Fruit fly (Drosophila melanogaster): ENCODE results near the gene Rhp.

Rhp gene

dm6 chrX:15803764-15804563 is 15.3 kb downstream of the Rhp start, which contains the start of the genes PGRP-LE and sd:
Gene PGRP-LE, minus strand, starts transcription at chrX:15803880.
Gene sd, plus strand, starts transcription at chrX:15804370.
- TF ChIP-seq psq (optimal IDR thresholded peaks at IDR 0.05) (no peak), usp (GFP tag; optimal IDR thresholded peaks at IDR 0.05) (no peak), pan (optimal IDR thresholded peaks at IDR 0.05) (no peak), EcR (GFP tag; optimal IDR thresholded peaks at IDR 0.05) (no peak), Dll (optimal IDR thresholded peaks at IDR 0.05) (no peak), CG8478 (optimal IDR thresholded peaks at IDR 0.05) (no peak)

- TF ChIP-seq EcR (GFP tag; optimal IDR thresholded peaks at IDR 0.05) (no peak), psq (optimal IDR thresholded peaks at IDR 0.05) (no peak)
These were observed 16.1 kb downstream of the Rhp start for dm6 chrX:15804790-15805189.

dm6 chrX:15805523-15805922 is 16.8 kb downstream of the Rhp start:
- no peak for TF ChIP-seq usp (GFP tag; optimal IDR thresholded peaks at IDR 0.05)
- TF ChIP-seq psq (optimal IDR thresholded peaks at IDR 0.05): no peak
- no peak for TF ChIP-seq EcR (GFP tag; optimal IDR thresholded peaks at IDR 0.05)
- TF ChIP-seq CG8478 (optimal IDR thresholded peaks at IDR 0.05): no peak
- no peak for TF ChIP-seq pan (optimal IDR thresholded peaks at IDR 0.05)
- TF ChIP-seq Dll (optimal IDR thresholded peaks at IDR 0.05): no peak

- no peak for TF ChIP-seq EcR (GFP tag; optimal IDR thresholded peaks at IDR 0.05)
- no peak for TF ChIP-seq psq (optimal IDR thresholded peaks at IDR 0.05)
- no peak for TF ChIP-seq CG8478 (optimal IDR thresholded peaks at IDR 0.05)
- no peak for TF ChIP-seq Dll (optimal IDR thresholded peaks at IDR 0.05)
- no peak for TF ChIP-seq pan (optimal IDR thresholded peaks at IDR 0.05)
- no peak for TF ChIP-seq usp (GFP tag; optimal IDR thresholded peaks at IDR 0.05)
These were observed 19.2 kb downstream of the Rhp start for dm6 chrX:15807915-15808314.

dm6 chrX:15809255-15809654 is 20.6 kb downstream of the Rhp start, which contains the start of gene CG8509:
Gene CG8509, plus strand, starts transcription at chrX:15809555.
- no peak for TF ChIP-seq usp (GFP tag; optimal IDR thresholded peaks at IDR 0.05)
- TF ChIP-seq pan (optimal IDR thresholded peaks at IDR 0.05): no peak
- no peak for TF ChIP-seq CG8478 (optimal IDR thresholded peaks at IDR 0.05)
- TF ChIP-seq EcR (GFP tag; optimal IDR thresholded peaks at IDR 0.05): no peak
- TF ChIP-seq Dll (optimal IDR thresholded peaks at IDR 0.05): no peak
- TF ChIP-seq psq (optimal IDR thresholded peaks at IDR 0.05): no peak

dm6 chrX:15811666-15812614 is 23.2 kb downstream of the Rhp start:
- no peak for TF ChIP-seq usp (GFP tag; optimal IDR thresholded peaks at IDR 0.05)
- TF ChIP-seq CG8478 (optimal IDR thresholded peaks at IDR 0.05): peak; percentile 42
- no peak for TF ChIP-seq psq (optimal IDR thresholded peaks at IDR 0.05)

dm6 chrX:15812615-15812995 is 23.9 kb downstream of the Rhp start:
- TF ChIP-seq Dll (optimal IDR thresholded peaks at IDR 0.05) (no peak), CG8478 (optimal IDR thresholded peaks at IDR 0.05) (no peak), usp (GFP tag; optimal IDR thresholded peaks at IDR 0.05) (no peak), EcR (GFP tag; optimal IDR thresholded peaks at IDR 0.05) (no peak), pan (optimal IDR thresholded peaks at IDR 0.05) (no peak), psq (optimal IDR thresholded peaks at IDR 0.05) (no peak)

- TF ChIP-seq CG8478 (optimal IDR thresholded peaks at IDR 0.05) (no peak), psq (optimal IDR thresholded peaks at IDR 0.05) (no peak), pan (optimal IDR thresholded peaks at IDR 0.05) (no peak), usp (GFP tag; optimal IDR thresholded peaks at IDR 0.05) (no peak), EcR (GFP tag; optimal IDR thresholded peaks at IDR 0.05) (no peak), Dll (optimal IDR thresholded peaks at IDR 0.05) (no peak)
These were observed 24.5 kb downstream of the Rhp start for dm6 chrX:15813224-15813623.

dm6 chrX:15814485-15814884 is 25.8 kb downstream of the Rhp start:
- TF ChIP-seq Dll (optimal IDR thresholded peaks at IDR 0.05) (no peak), EcR (GFP tag; optimal IDR thresholded peaks at IDR 0.05) (no peak), psq (optimal IDR thresholded peaks at IDR 0.05) (no peak), usp (GFP tag; optimal IDR thresholded peaks at IDR 0.05) (no peak), pan (optimal IDR thresholded peaks at IDR 0.05) (no peak), CG8478 (optimal IDR thresholded peaks at IDR 0.05) (no peak)

- TF ChIP-seq pan (optimal IDR thresholded peaks at IDR 0.05) (no peak), EcR (GFP tag; optimal IDR thresholded peaks at IDR 0.05) (no peak), psq (optimal IDR thresholded peaks at IDR 0.05) (no peak), usp (GFP tag; optimal IDR thresholded peaks at IDR 0.05) (no peak), CG8478 (optimal IDR thresholded peaks at IDR 0.05) (no peak), Dll (optimal IDR thresholded peaks at IDR 0.05) (no peak)
These were observed 27.4 kb downstream of the Rhp start for dm6 chrX:15816127-15816526.

- no peak for TF ChIP-seq pan (optimal IDR thresholded peaks at IDR 0.05)
- no peak for TF ChIP-seq usp (GFP tag; optimal IDR thresholded peaks at IDR 0.05)
- TF ChIP-seq CG8478 (optimal IDR thresholded peaks at IDR 0.05): no peak
- TF ChIP-seq Dll (optimal IDR thresholded peaks at IDR 0.05): no peak
- TF ChIP-seq EcR (GFP tag; optimal IDR thresholded peaks at IDR 0.05): no peak
- TF ChIP-seq psq (optimal IDR thresholded peaks at IDR 0.05): no peak
These were observed 28.2 kb downstream of the Rhp start for dm6 chrX:15816905-15817304.

- TF ChIP-seq psq (optimal IDR thresholded peaks at IDR 0.05) (no peak), EcR (GFP tag; optimal IDR thresholded peaks at IDR 0.05) (no peak), Dll (optimal IDR thresholded peaks at IDR 0.05) (no peak)
These were observed 29.1 kb downstream of the Rhp start for dm6 chrX:15817823-15818222.

Measured in whole organism.